Worm (Caenorhabditis elegans) whole organism, midembryonic: ENCODE measurements around the gene copd-1.

Experiments
- T22C8.4 ChIP-seq: fragments of 200-800 bp; sonication (Bioruptor generic); IDR thresholded peaks from 2 replicates; pipeline ENCODE4 v1.3.6; 2022; ENCODE audit warnings: missing genetic modification characterization, missing compliant biosample characterization
- cog-1 ChIP-seq: sonication (generic microtip); optimal IDR thresholded peaks from 2 replicates; lab custom pipeline; 2016; ENCODE audit warnings: missing genetic modification characterization, missing compliant biosample characterization
- flt-1 ChIP-seq: fragments of 200-800 bp; sonication (Bioruptor generic); IDR thresholded peaks from 2 replicates; pipeline ENCODE4 v1.3.6; 2022; ENCODE audit warnings: missing genetic modification characterization, missing compliant biosample characterization
- med-1 ChIP-seq: sonication (generic microtip); optimal IDR thresholded peaks from 2 replicates; lab custom pipeline; 2017; ENCODE audit warnings: missing genetic modification characterization, mild to moderate bottlenecking, missing compliant biosample characterization, antibody characterized with exemption, missing genetic modification reagents; ENCODE audit not compliant: insufficient read depth
- ref-1 ChIP-seq: fragments of 200-800 bp; sonication (Bioruptor generic); conservative IDR thresholded peaks from 2 replicates; pipeline ENCODE4 v1.3.6; 2022; ENCODE audit warnings: missing genetic modification reagents, missing genetic modification characterization, missing compliant biosample characterization
- tab-1 ChIP-seq: fragments of 200-800 bp; sonication (Bioruptor generic); IDR thresholded peaks from 2 replicates; pipeline ENCODE4 v1.3.6; 2022; ENCODE audit warnings: missing genetic modification characterization, missing compliant biosample characterization

DNA sequence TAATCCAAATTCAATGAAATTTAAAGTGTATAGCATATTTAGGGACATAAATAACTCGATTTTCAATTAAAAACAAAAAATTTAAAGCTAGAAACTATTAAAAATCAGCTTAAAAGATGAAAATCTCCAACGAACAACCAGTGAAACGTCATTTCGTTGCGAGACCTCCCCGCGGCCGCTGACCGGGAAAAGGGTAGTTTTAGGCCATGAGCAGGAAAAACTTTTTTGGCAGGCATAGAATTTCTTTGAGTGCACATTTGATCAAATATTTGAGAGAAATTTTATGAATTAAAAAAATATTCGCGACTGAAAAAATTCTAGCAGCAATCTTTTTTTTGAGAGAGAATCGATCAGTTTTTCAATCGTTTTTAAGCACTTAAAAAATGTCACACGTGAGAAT lies 545 bp upstream of the copd-1 start:
- TF ChIP-seq cog-1 = no peak
- TF ChIP-seq med-1 = no peak
- no peak for TF ChIP-seq ref-1 (GFP tag; lab: Robert Waterston, UW)
- TF ChIP-seq T22C8.4 = no peak
- no peak for TF ChIP-seq tab-1 (GFP tag; lab: Robert Waterston, UW)
- no peak for TF ChIP-seq flt-1 (GFP tag; lab: Robert Waterston, UW)
